Fruit fly (Drosophila melanogaster) whole organism, prepupa: ENCODE data around the gene Polr3I.

Experiments
- Blimp-1 ChIP-seq: fragments of 200-800 bp; sonication (Bioruptor generic); optimal IDR thresholded peaks from 3 replicates; lab custom pipeline; 2017; ENCODE audit warnings: missing biosample characterization, missing genetic modification characterization, mild to moderate bottlenecking, moderate library complexity, missing genetic modification reagents
- CG10669 ChIP-seq: fragments of 200-800 bp; sonication (Bioruptor generic); optimal IDR thresholded peaks from 3 replicates; lab custom pipeline; 2018; ENCODE audit warnings: missing biosample characterization, mild to moderate bottlenecking, missing genetic modification characterization, moderate library complexity
- CG11294 ChIP-seq: fragments of 200-800 bp; sonication (Bioruptor generic); IDR thresholded peaks from 2 replicates; pipeline ENCODE4 v1.3.6; 2022; ENCODE audit warnings: missing biosample characterization, missing genetic modification characterization
- CG1621 ChIP-seq: fragments of 200-800 bp; sonication (Bioruptor generic); optimal IDR thresholded peaks from 3 replicates; lab custom pipeline; 2018; ENCODE audit warnings: missing biosample characterization, mild to moderate bottlenecking, missing genetic modification characterization
- CG31627 ChIP-seq: fragments of 200-800 bp; sonication (Bioruptor generic); optimal IDR thresholded peaks from 3 replicates; lab custom pipeline; 2016; ENCODE audit warnings: missing biosample characterization, missing genetic modification characterization
- CG34406 ChIP-seq: fragments of 200-800 bp; sonication (Bioruptor generic); optimal IDR thresholded peaks from 3 replicates; lab custom pipeline; 2016; ENCODE audit warnings: missing biosample characterization, missing genetic modification characterization
- CG3919 ChIP-seq: fragments of 200-800 bp; sonication (Bioruptor generic); optimal IDR thresholded peaks from 3 replicates; lab custom pipeline; 2016; ENCODE audit warnings: missing biosample characterization, missing genetic modification characterization
- CG6163 ChIP-seq: fragments of 200-800 bp; sonication (Bioruptor generic); IDR thresholded peaks from 3 replicates; pipeline ENCODE4 v1.3.6; 2022; ENCODE audit warnings: missing biosample characterization, missing genetic modification characterization
- CG6276 ChIP-seq: fragments of 200-800 bp; sonication (Bioruptor generic); optimal IDR thresholded peaks from 2 replicates; lab custom pipeline; 2017; ENCODE audit warnings: missing biosample characterization, mild to moderate bottlenecking, missing genetic modification characterization
- CG6792 ChIP-seq: fragments of 200-800 bp; sonication (Bioruptor generic); optimal IDR thresholded peaks from 3 replicates; lab custom pipeline; 2016; ENCODE audit warnings: missing biosample characterization, missing genetic modification characterization
- CG6808 ChIP-seq: fragments of 200-800 bp; sonication (Bioruptor generic); optimal IDR thresholded peaks from 3 replicates; lab custom pipeline; 2017; ENCODE audit warnings: missing biosample characterization, missing genetic modification characterization, mild to moderate bottlenecking, moderate library complexity, missing genetic modification reagents
- CG6854 ChIP-seq: fragments of 200-800 bp; sonication (Bioruptor generic); optimal IDR thresholded peaks from 2 replicates; lab custom pipeline; 2017; ENCODE audit warnings: missing biosample characterization, mild to moderate bottlenecking, missing genetic modification characterization
- CG7368 ChIP-seq: fragments of 200-800 bp; sonication (Bioruptor generic); optimal IDR thresholded peaks from 3 replicates; lab custom pipeline; 2016; ENCODE audit warnings: missing biosample characterization, missing genetic modification characterization
- CG8119 ChIP-seq: fragments of 200-800 bp; sonication (Bioruptor generic); IDR thresholded peaks from 3 replicates; pipeline ENCODE4 v1.3.6; 2022; ENCODE audit warnings: missing biosample characterization, missing genetic modification characterization
- CG8319 ChIP-seq: fragments of 200-800 bp; sonication (Bioruptor generic); optimal IDR thresholded peaks from 3 replicates; lab custom pipeline; 2016; ENCODE audit warnings: missing biosample characterization, missing genetic modification characterization
- CG9139 ChIP-seq: fragments of 200-800 bp; sonication (Bioruptor generic); optimal IDR thresholded peaks from 3 replicates; lab custom pipeline; 2017; ENCODE audit warnings: missing biosample characterization, mild to moderate bottlenecking, missing genetic modification characterization
- Eip75B ChIP-seq: fragments of 200-800 bp; sonication (Bioruptor generic); optimal IDR thresholded peaks from 3 replicates; lab custom pipeline; 2016; ENCODE audit warnings: missing biosample characterization, missing genetic modification characterization
- Eip78C ChIP-seq: fragments of 200-800 bp; sonication (Bioruptor generic); peaks from one replicate; lab custom pipeline; 2016; ENCODE audit warnings: missing biosample characterization, missing genetic modification characterization
- Eip93F ChIP-seq: fragments of 200-800 bp; sonication (Bioruptor generic); optimal IDR thresholded peaks from 2 replicates; lab custom pipeline; 2016; ENCODE audit warnings: missing biosample characterization, mild to moderate bottlenecking, missing genetic modification characterization
- Ets21C ChIP-seq: fragments of 200-800 bp; sonication (Bioruptor generic); optimal IDR thresholded peaks from 3 replicates; lab custom pipeline; 2016; ENCODE audit warnings: missing biosample characterization, missing genetic modification characterization
- Ets96B ChIP-seq: fragments of 200-800 bp; optimal IDR thresholded peaks from 2 replicates; lab custom pipeline; 2019; ENCODE audit warnings: missing biosample characterization, mild to moderate bottlenecking, missing genetic modification characterization, moderate library complexity
- Lpt ChIP-seq: fragments of 200-800 bp; sonication (Bioruptor generic); optimal IDR thresholded peaks from 3 replicates; lab custom pipeline; 2016; ENCODE audit warnings: missing biosample characterization, missing genetic modification characterization
- Met ChIP-seq: fragments of 200-800 bp; sonication (Bioruptor generic); optimal IDR thresholded peaks from 3 replicates; lab custom pipeline; 2016; ENCODE audit warnings: missing biosample characterization, missing genetic modification characterization
- OdsH ChIP-seq: fragments of 200-800 bp; sonication (Bioruptor generic); optimal IDR thresholded peaks from 3 replicates; lab custom pipeline; 2016; ENCODE audit warnings: missing biosample characterization, missing genetic modification characterization
- Smox ChIP-seq: fragments of 200-800 bp; sonication (Bioruptor generic); optimal IDR thresholded peaks from 3 replicates; lab custom pipeline; 2016; ENCODE audit warnings: missing biosample characterization, missing genetic modification characterization
- Sox102F ChIP-seq: fragments of 200-800 bp; sonication (Bioruptor generic); optimal IDR thresholded peaks from 2 replicates; lab custom pipeline; 2016; ENCODE audit warnings: missing biosample characterization, mild to moderate bottlenecking, missing genetic modification characterization
- Sox14 ChIP-seq: fragments of 200-800 bp; sonication (Bioruptor generic); optimal IDR thresholded peaks from 3 replicates; lab custom pipeline; 2016; ENCODE audit warnings: missing biosample characterization, missing genetic modification characterization
- achi ChIP-seq: fragments of 200-800 bp; sonication (Bioruptor generic); optimal IDR thresholded peaks from 3 replicates; lab custom pipeline; 2016; ENCODE audit warnings: missing biosample characterization, missing genetic modification characterization
- acj6 ChIP-seq: fragments of 200-800 bp; sonication (Bioruptor generic); optimal IDR thresholded peaks from 3 replicates; lab custom pipeline; 2016; ENCODE audit warnings: missing biosample characterization, missing genetic modification characterization
- dac ChIP-seq: fragments of 200-800 bp; sonication (Bioruptor generic); optimal IDR thresholded peaks from 2 replicates; lab custom pipeline; 2017; ENCODE audit warnings: missing biosample characterization, mild to moderate bottlenecking, missing genetic modification characterization
- eg ChIP-seq: fragments of 200-800 bp; sonication (Bioruptor generic); IDR thresholded peaks from 3 replicates; pipeline ENCODE4 v1.3.6; 2022; ENCODE audit warnings: missing biosample characterization, missing genetic modification characterization
- esn ChIP-seq: fragments of 200-800 bp; sonication (Bioruptor generic); optimal IDR thresholded peaks from 2 replicates; lab custom pipeline; 2016; ENCODE audit warnings: missing biosample characterization, mild to moderate bottlenecking, missing genetic modification characterization, moderate library complexity
- fkh ChIP-seq: fragments of 200-800 bp; sonication (Bioruptor generic); optimal IDR thresholded peaks from 3 replicates; lab custom pipeline; 2017; ENCODE audit warnings: missing biosample characterization, mild to moderate bottlenecking, missing genetic modification characterization, moderate library complexity
- lz ChIP-seq: fragments of 200-800 bp; sonication (Bioruptor generic); optimal IDR thresholded peaks from 3 replicates; lab custom pipeline; 2016; ENCODE audit warnings: missing biosample characterization, missing genetic modification characterization
- salr ChIP-seq, 2 experiments: fragments of 200-800 bp; sonication (Bioruptor generic); optimal IDR thresholded peaks; 3 replicates each; lab custom pipeline; 2016 to 2018; ENCODE audit warnings: missing biosample characterization in 2 of 2, missing genetic modification characterization in 2 of 2, mild to moderate bottlenecking in 1 of 2
- vri ChIP-seq: fragments of 200-800 bp; sonication (Bioruptor generic); optimal IDR thresholded peaks from 3 replicates; lab custom pipeline; 2016; ENCODE audit warnings: missing biosample characterization, mild to moderate bottlenecking, missing genetic modification characterization

Polr3I gene

DNA sequence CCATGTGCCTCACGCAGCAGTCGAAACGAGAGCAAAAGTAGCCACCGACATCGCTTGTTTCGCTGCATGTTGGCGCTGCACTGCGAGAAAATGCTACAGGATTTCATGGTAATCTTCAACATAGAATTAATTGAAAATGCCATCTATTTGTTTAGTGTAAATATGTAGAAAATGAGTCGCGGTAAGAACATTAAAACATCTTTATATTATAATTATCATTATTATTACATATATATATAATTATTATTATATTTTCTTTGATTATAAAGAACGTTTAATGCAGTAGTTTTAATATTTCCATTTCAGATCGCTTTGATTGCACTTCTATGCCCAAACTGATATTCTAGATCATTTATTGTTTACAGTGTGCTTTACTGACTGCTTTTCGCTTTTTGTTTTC, 11.3 kb upstream of the Polr3I start (continued):
- no peak for TF ChIP-seq CG9139 (GFP tag; lab: Kevin White, UChicago)
- peak; percentile 31 for TF ChIP-seq CG3919 (GFP tag; lab: Kevin White, UChicago)
- peak; percentile 77 for TF ChIP-seq achi (GFP tag; lab: Kevin White, UChicago)
- no peak for TF ChIP-seq fkh (GFP tag; lab: Kevin White, UChicago)
- TF ChIP-seq Sox14: no peak
- TF ChIP-seq Blimp-1 (GFP tag; lab: Kevin White, UChicago): peak; percentile 62
- TF ChIP-seq CG6163 (GFP tag; lab: Robert Waterston, UW): peak; percentile 57; the same call in 1 of the 3 replicates
- TF ChIP-seq CG8119 (GFP tag; lab: Robert Waterston, UW): peak; percentile 85
- peak in 1 of 2 experiments; percentile 21 for TF ChIP-seq salr (GFP tag; optimal IDR thresholded peaks at IDR 0.05; lab: Kevin White, UChicago)
- peak; percentile 76 for TF ChIP-seq CG6276 (GFP tag; lab: Kevin White, UChicago)
- no peak for TF ChIP-seq vri (GFP tag; lab: Kevin White, UChicago)
- peak; percentile 12 for TF ChIP-seq CG8319 (GFP tag; lab: Kevin White, UChicago)
- no peak for TF ChIP-seq Ets21C (GFP tag; lab: Kevin White, UChicago)

dm6 chrX:16874671-16875070, 9.7 kb upstream of the Polr3I start:
- TF ChIP-seq eg (GFP tag; lab: Robert Waterston, UW) (0 out of 3 replicates have a peak, but pooled peaks have one; percentile 9), Met (no peak)

- TF ChIP-seq dac: no peak
- TF ChIP-seq eg (GFP tag; lab: Robert Waterston, UW): peak; percentile 24; the same call in 1 of the 3 replicates
- TF ChIP-seq CG6163 (GFP tag; lab: Robert Waterston, UW): 0 out of 3 replicates have a peak, but pooled peaks have one; percentile 30
- TF ChIP-seq, all 60 proteins: peak for 2
These were observed 8.0 kb upstream of the Polr3I start, which contains the start of gene CG13003 for dm6 chrX:16876425-16876824. CG13003 (minus strand) TSS chrX:16876544.

DNA sequence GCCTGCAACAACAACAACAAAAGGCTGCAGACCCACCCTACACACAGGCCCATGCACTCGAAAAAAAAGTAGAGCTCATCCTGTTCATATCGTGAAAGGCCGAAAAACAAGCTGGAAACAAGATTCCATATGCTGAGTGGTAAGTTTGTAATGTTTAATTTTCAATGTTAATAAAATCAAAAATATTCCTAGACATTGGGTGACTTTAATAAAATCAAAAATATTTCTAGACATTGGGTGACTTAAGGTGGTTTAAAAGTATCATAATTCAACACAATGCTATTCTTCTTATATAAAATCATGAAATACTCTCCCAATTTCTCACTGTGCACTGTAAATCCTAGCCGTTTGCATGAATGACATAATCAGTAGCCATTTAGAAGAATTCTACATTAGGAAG, 4.4 kb upstream of the Polr3I start:
- TF ChIP-seq CG31627 (GFP tag; lab: Kevin White, UChicago): no peak
- 0 out of 3 replicates have a peak, but pooled peaks have one; percentile 17 for TF ChIP-seq eg (GFP tag; lab: Robert Waterston, UW)
- TF ChIP-seq CG8119 (GFP tag; lab: Robert Waterston, UW): peak; percentile 27; the same call in 1 of the 3 replicates
- TF ChIP-seq CG11294 (GFP tag; lab: Robert Waterston, UW): peak; percentile 15; the same call in 1 of the 2 replicates
- TF ChIP-seq CG10669: no peak
- TF ChIP-seq Sox102F (GFP tag; lab: Kevin White, UChicago): no peak
- TF ChIP-seq Eip78C (GFP tag; lab: Kevin White, UChicago): peak; percentile 51
- TF ChIP-seq, all 60 proteins: peak for 4

- TF ChIP-seq eg (GFP tag; lab: Robert Waterston, UW) (peak; percentile 12; the same call in 1 of the 3 replicates), acj6 (GFP tag; lab: Kevin White, UChicago) (peak; percentile 11), CG6792 (GFP tag; lab: Kevin White, UChicago) (peak; percentile 15), CG11294 (GFP tag; lab: Robert Waterston, UW) (no peak), esn (GFP tag; lab: Kevin White, UChicago) (peak; percentile 23), Eip78C (GFP tag; lab: Kevin White, UChicago) (peak; percentile 71), lz (GFP tag; lab: Kevin White, UChicago) (no peak)
These were observed 3.4 kb upstream of the Polr3I start, which contains the start of gene CG4872 for dm6 chrX:16881015-16881414. CG4872 (plus strand) TSS chrX:16881347.

- TF ChIP-seq CG6808 (no peak), Eip78C (GFP tag; lab: Kevin White, UChicago) (peak; percentile 41), CG31627 (GFP tag; lab: Kevin White, UChicago) (no peak), CG7368 (GFP tag; lab: Kevin White, UChicago) (no peak)
These were observed 2.2 kb downstream of the Polr3I start, which contains the start of the genes DENR and CG4880 for dm6 chrX:16886551-16886950. DENR (minus strand) TSS chrX:16886560. CG4880 (plus strand) TSS chrX:16886818.

- no peak for TF ChIP-seq Met
- TF ChIP-seq CG1621 (tag; lab: Kevin White, UChicago): no peak
- no peak for TF ChIP-seq CG6854 (GFP tag; lab: Kevin White, UChicago)
- no peak for TF ChIP-seq Eip75B
- no peak for TF ChIP-seq Sox14
- TF ChIP-seq CG6163 (GFP tag; lab: Robert Waterston, UW): no peak
- no peak for TF ChIP-seq CG34406
- TF ChIP-seq Lpt (GFP tag; lab: Kevin White, UChicago): no peak
- no peak for TF ChIP-seq esn (GFP tag; lab: Kevin White, UChicago)
- no peak for TF ChIP-seq OdsH (GFP tag; lab: Kevin White, UChicago)
- no peak for TF ChIP-seq Eip93F
- TF ChIP-seq Smox (GFP tag; lab: Kevin White, UChicago): no peak
- no peak for TF ChIP-seq CG31627 (GFP tag; lab: Kevin White, UChicago)
- TF ChIP-seq Ets96B (tag; lab: Kevin White, UChicago): no peak
- no peak for TF ChIP-seq eg (GFP tag; lab: Robert Waterston, UW)
These were observed 5.1 kb downstream of the Polr3I start, which contains the start of gene CG13002 for dm6 chrX:16889510-16889909. CG13002 (plus strand) TSS chrX:16889810.
